Worm (Caenorhabditis elegans) whole organism, late embryonic: ENCODE results near the gene str-166.

ENCODE experiments used
- ceh-6 ChIP-seq: fragments of 200-800 bp; sonication (Bioruptor generic); optimal IDR thresholded peaks from 2 replicates; lab custom pipeline; 2018; ENCODE audit warnings: mild to moderate bottlenecking, missing genetic modification characterization, missing compliant biosample characterization
- dmd-4 ChIP-seq: sonication (generic microtip); optimal IDR thresholded peaks from 2 replicates; lab custom pipeline; 2016; ENCODE audit warnings: borderline replicate concordance, missing genetic modification characterization, missing compliant biosample characterization
- fkh-10 ChIP-seq: fragments of 150-350 bp; optimal IDR thresholded peaks from 2 replicates; lab custom pipeline; 2014; ENCODE audit warnings: missing biosample characterization, missing genetic modification reagents, missing genetic modification characterization
- hlh-15 ChIP-seq: sonication (generic microtip); optimal IDR thresholded peaks from 2 replicates; lab custom pipeline; 2016; ENCODE audit warnings: missing genetic modification characterization, missing compliant biosample characterization
- pqm-1 ChIP-seq: sonication (generic microtip); optimal IDR thresholded peaks from 2 replicates; lab custom pipeline; 2016; ENCODE audit warnings: missing genetic modification characterization, missing compliant biosample characterization
- sox-4 ChIP-seq: sonication (generic microtip); optimal IDR thresholded peaks from 2 replicates; lab custom pipeline; 2017; ENCODE audit warnings: mild to moderate bottlenecking, missing genetic modification characterization, inconsistent platforms, missing compliant biosample characterization

- TF ChIP-seq dmd-4 (tag; lab: Kevin White, UChicago) (no peak), sox-4 (tag; lab: Kevin White, UChicago) (no peak), fkh-10 (GFP tag; lab: Kevin White, UChicago) (no peak), hlh-15 (tag; lab: Kevin White, UChicago) (no peak), pqm-1 (tag; lab: Kevin White, UChicago) (no peak), ceh-6 (no peak)
These were observed 1.4 kb downstream of the str-166 start for ce11 chrIV:4885435-4885834.
